Fruit fly (Drosophila melanogaster) whole organism, embryonic: ENCODE results near the gene CG45307.

Experiments used
- ATbp ChIP-seq: fragments of 200-800 bp; sonication (Bioruptor generic); optimal IDR thresholded peaks from 2 replicates; lab custom pipeline; 2017; ENCODE audit warnings: missing biosample characterization, mild to moderate bottlenecking, missing genetic modification characterization, missing genetic modification reagents
- Adf1 ChIP-seq: fragments of 200-800 bp; sonication (Bioruptor generic); IDR thresholded peaks from 2 replicates; pipeline ENCODE4 v1.3.6; 2022; ENCODE audit warnings: missing biosample characterization, missing genetic modification characterization
- C15 ChIP-seq: fragments of 200-800 bp; sonication (Bioruptor generic); IDR thresholded peaks from 3 replicates; pipeline ENCODE4 v1.3.6; 2022; ENCODE audit warnings: missing biosample characterization, missing genetic modification characterization
- CG10462 ChIP-seq: fragments of 200-800 bp; sonication (Bioruptor generic); optimal IDR thresholded peaks from 2 replicates; lab custom pipeline; 2016; ENCODE audit warnings: missing biosample characterization, missing genetic modification characterization
- CG11247 ChIP-seq: fragments of 200-800 bp; sonication (Bioruptor generic); IDR thresholded peaks from 2 replicates; pipeline ENCODE4 v1.3.6; 2022; ENCODE audit warnings: missing biosample characterization, missing genetic modification characterization
- CG11398 ChIP-seq: fragments of 200-800 bp; sonication (Bioruptor generic); optimal IDR thresholded peaks from 2 replicates; lab custom pipeline; 2016; ENCODE audit warnings: missing biosample characterization, missing genetic modification characterization
- CG11723 ChIP-seq: fragments of 200-800 bp; sonication (Bioruptor generic); optimal IDR thresholded peaks from 2 replicates; lab custom pipeline; 2017; ENCODE audit warnings: missing biosample characterization, mild to moderate bottlenecking, missing genetic modification characterization
- CG1233 ChIP-seq: fragments of 200-800 bp; sonication (Bioruptor generic); optimal IDR thresholded peaks from 4 replicates; lab custom pipeline; 2018; ENCODE audit warnings: missing biosample characterization, mild to moderate bottlenecking, missing genetic modification characterization
- CG2120 ChIP-seq: fragments of 200-800 bp; sonication (Bioruptor generic); optimal IDR thresholded peaks from 3 replicates; lab custom pipeline; 2016; ENCODE audit warnings: missing biosample characterization, missing genetic modification characterization
- CG2199 ChIP-seq: fragments of 200-800 bp; sonication (Bioruptor generic); IDR thresholded peaks from 3 replicates; pipeline ENCODE4 v1.3.6; 2022; ENCODE audit warnings: missing biosample characterization, missing genetic modification characterization
- CG3281 ChIP-seq: fragments of 200-800 bp; sonication (Bioruptor generic); optimal IDR thresholded peaks from 3 replicates; lab custom pipeline; 2017; ENCODE audit warnings: missing biosample characterization, mild to moderate bottlenecking, missing genetic modification characterization
- CG34224 ChIP-seq: fragments of 200-800 bp; sonication (Bioruptor generic); IDR thresholded peaks from 3 replicates; pipeline ENCODE4 v1.3.6; 2022; ENCODE audit warnings: missing biosample characterization, missing genetic modification characterization; ENCODE audit not compliant: partially characterized antibody
- CG3995 ChIP-seq: fragments of 200-800 bp; sonication (Bioruptor generic); optimal IDR thresholded peaks from 3 replicates; lab custom pipeline; 2016; ENCODE audit warnings: missing biosample characterization, missing genetic modification characterization
- CG43689 ChIP-seq: fragments of 200-800 bp; sonication (Bioruptor generic); IDR thresholded peaks from 2 replicates; pipeline ENCODE4 v1.3.6; 2022; ENCODE audit warnings: missing biosample characterization, missing genetic modification characterization
- CG6254 ChIP-seq: fragments of 200-800 bp; sonication (Bioruptor generic); optimal IDR thresholded peaks from 3 replicates; lab custom pipeline; 2017; ENCODE audit warnings: mild to moderate bottlenecking, missing biosample characterization, missing genetic modification reagents, missing genetic modification characterization
- CG7372 ChIP-seq: fragments of 200-800 bp; sonication (Bioruptor generic); IDR thresholded peaks from 2 replicates; pipeline ENCODE4 v1.3.6; 2022; ENCODE audit warnings: missing biosample characterization, missing genetic modification characterization
- CG7556 ChIP-seq: fragments of 200-800 bp; sonication (Bioruptor generic); optimal IDR thresholded peaks from 2 replicates; lab custom pipeline; 2017; ENCODE audit warnings: missing biosample characterization, mild to moderate bottlenecking, missing genetic modification characterization
- Chrac-16 ChIP-seq: fragments of 200-800 bp; sonication (Bioruptor generic); optimal IDR thresholded peaks from 3 replicates; lab custom pipeline; 2016; ENCODE audit warnings: missing biosample characterization, missing genetic modification characterization
- Deaf1 ChIP-seq: fragments of 200-800 bp; optimal IDR thresholded peaks from 3 replicates; lab custom pipeline; 2019; ENCODE audit warnings: missing biosample characterization, mild to moderate bottlenecking, missing genetic modification characterization, moderate library complexity
- Doc2 ChIP-seq: fragments of 200-800 bp; sonication (Bioruptor generic); IDR thresholded peaks from 2 replicates; pipeline ENCODE4 v1.3.6; 2022; ENCODE audit warnings: missing biosample characterization, missing genetic modification characterization
- Dp ChIP-seq: fragments of 200-800 bp; sonication (Bioruptor generic); optimal IDR thresholded peaks from 2 replicates; lab custom pipeline; 2018; ENCODE audit warnings: missing biosample characterization, mild to moderate bottlenecking, missing genetic modification characterization, moderate library complexity
- H15 ChIP-seq: fragments of 200-800 bp; sonication (Bioruptor generic); IDR thresholded peaks from 3 replicates; pipeline ENCODE4 v1.3.6; 2022; ENCODE audit warnings: missing biosample characterization, missing genetic modification characterization
- NK7.1 ChIP-seq: fragments of 200-800 bp; sonication (Bioruptor generic); optimal IDR thresholded peaks from 3 replicates; lab custom pipeline; 2016; ENCODE audit warnings: missing biosample characterization, missing genetic modification characterization
- Side ChIP-seq: fragments of 200-800 bp; sonication (Bioruptor generic); optimal IDR thresholded peaks from 2 replicates; lab custom pipeline; 2016; ENCODE audit warnings: missing biosample characterization, missing genetic modification characterization
- Six4 ChIP-seq: fragments of 200-800 bp; sonication (Bioruptor generic); optimal IDR thresholded peaks from 2 replicates; lab custom pipeline; 2016; ENCODE audit warnings: missing biosample characterization, missing genetic modification characterization
- Trl ChIP-seq, 3 experiments: fragments of >200 bp in 2 of 3; fragments of 200-800 bp in 1 of 3; sonication (Bioruptor generic) in 1 of 3; optimal IDR thresholded peaks; 2 replicates in 1 of 3; 3 replicates in 2 of 3; lab custom pipeline; 2016 to 2017; ENCODE audit warnings: missing biosample characterization in 1 of 3, missing genetic modification characterization in 1 of 3
- YL-1 ChIP-seq: fragments of 200-800 bp; sonication (Bioruptor generic); optimal IDR thresholded peaks from 3 replicates; lab custom pipeline; 2017; ENCODE audit warnings: missing biosample characterization, mild to moderate bottlenecking, missing genetic modification characterization
- bbx ChIP-seq: fragments of 200-800 bp; sonication (Bioruptor generic); IDR thresholded peaks from 2 replicates; pipeline ENCODE4 v1.3.6; 2022; ENCODE audit warnings: missing biosample characterization, missing genetic modification characterization; ENCODE audit not compliant: partially characterized antibody
- disco-r ChIP-seq: fragments of 200-800 bp; sonication (Bioruptor generic); optimal IDR thresholded peaks from 2 replicates; lab custom pipeline; 2016; ENCODE audit warnings: missing biosample characterization, missing genetic modification characterization
- dm ChIP-seq: fragments of 200-800 bp; sonication (Bioruptor generic); optimal IDR thresholded peaks from 3 replicates; lab custom pipeline; 2016; ENCODE audit warnings: missing biosample characterization, missing genetic modification characterization
- dmrt11E ChIP-seq: fragments of 200-800 bp; sonication (Bioruptor generic); optimal IDR thresholded peaks from 3 replicates; lab custom pipeline; 2018; ENCODE audit warnings: missing biosample characterization, mild to moderate bottlenecking, missing genetic modification characterization, moderate library complexity
- dmrt99B ChIP-seq: fragments of 200-800 bp; sonication (Bioruptor generic); optimal IDR thresholded peaks from 2 replicates; lab custom pipeline; 2018; ENCODE audit warnings: missing biosample characterization, mild to moderate bottlenecking, missing genetic modification characterization, moderate library complexity
- ems ChIP-seq: fragments of 200-800 bp; sonication (Bioruptor generic); optimal IDR thresholded peaks from 3 replicates; lab custom pipeline; 2016; ENCODE audit warnings: missing biosample characterization, missing genetic modification characterization
- eve ChIP-seq, 2 experiments: fragments of >200 bp; optimal IDR thresholded peaks; 2 replicates each; lab custom pipeline; 2017; ENCODE audit warnings: missing biosample characterization in 2 of 2, missing genetic modification characterization in 2 of 2
- fd64A ChIP-seq: fragments of 200-800 bp; sonication (Bioruptor generic); optimal IDR thresholded peaks from 3 replicates; lab custom pipeline; 2018; ENCODE audit warnings: missing biosample characterization, mild to moderate bottlenecking, missing genetic modification characterization
- fru ChIP-seq: fragments of >200 bp; optimal IDR thresholded peaks from 2 replicates; lab custom pipeline; 2017
- fu2 ChIP-seq: fragments of 200-800 bp; sonication (Bioruptor generic); optimal IDR thresholded peaks from 2 replicates; lab custom pipeline; 2016; ENCODE audit warnings: missing biosample characterization, missing genetic modification characterization
- grau ChIP-seq: fragments of 200-800 bp; optimal IDR thresholded peaks from 3 replicates; lab custom pipeline; 2019; ENCODE audit warnings: missing biosample characterization, mild to moderate bottlenecking, missing genetic modification characterization, moderate library complexity
- insv ChIP-seq, 2 experiments: fragments of 200-800 bp; sonication (Bioruptor generic); optimal IDR thresholded peaks; 3 replicates each; lab custom pipeline; 2016 to 2018; ENCODE audit warnings: missing biosample characterization in 2 of 2, missing genetic modification characterization in 2 of 2
- jigr1 ChIP-seq: fragments of 200-800 bp; sonication (Bioruptor generic); IDR thresholded peaks from 3 replicates; pipeline ENCODE4 v1.3.6; 2022; ENCODE audit warnings: missing biosample characterization, missing genetic modification characterization
- ken ChIP-seq: fragments of 200-800 bp; sonication (Bioruptor generic); IDR thresholded peaks from 3 replicates; pipeline ENCODE4 v1.3.6; 2022; ENCODE audit warnings: missing biosample characterization, missing genetic modification characterization
- onecut ChIP-seq: fragments of 200-800 bp; sonication (Bioruptor generic); IDR thresholded peaks from 2 replicates; pipeline ENCODE4 v1.3.6; 2022; ENCODE audit warnings: missing biosample characterization, missing genetic modification characterization
- pfk ChIP-seq: fragments of 200-800 bp; sonication (Bioruptor generic); optimal IDR thresholded peaks from 2 replicates; lab custom pipeline; 2018; ENCODE audit warnings: missing biosample characterization, mild to moderate bottlenecking, missing genetic modification characterization, moderate library complexity
- phol ChIP-seq: fragments of 200-800 bp; sonication (Bioruptor generic); optimal IDR thresholded peaks from 3 replicates; lab custom pipeline; 2018; ENCODE audit warnings: missing biosample characterization, mild to moderate bottlenecking, missing genetic modification characterization, moderate library complexity
- sc ChIP-seq, 3 experiments: fragments of >200 bp in 2 of 3; fragments of 200-800 bp in 1 of 3; sonication (Bioruptor generic) in 1 of 3; optimal IDR thresholded peaks; 2 replicates in 2 of 3; 3 replicates in 1 of 3; lab custom pipeline; 2017; ENCODE audit warnings: mild to moderate bottlenecking in 1 of 3, missing biosample characterization in 1 of 3, missing genetic modification characterization in 1 of 3, missing genetic modification reagents in 1 of 3
- scrt ChIP-seq: fragments of 200-800 bp; sonication (Bioruptor generic); optimal IDR thresholded peaks from 2 replicates; lab custom pipeline; 2018; ENCODE audit warnings: missing biosample characterization, mild to moderate bottlenecking, missing genetic modification characterization, moderate library complexity
- tgo ChIP-seq: fragments of 200-800 bp; sonication (Bioruptor generic); IDR thresholded peaks from 3 replicates; pipeline ENCODE4 v1.3.6; 2022; ENCODE audit warnings: missing biosample characterization, missing genetic modification characterization
- wdn ChIP-seq: fragments of 200-800 bp; sonication (Bioruptor generic); IDR thresholded peaks from 2 replicates; pipeline ENCODE4 v1.3.6; 2022; ENCODE audit warnings: missing biosample characterization, missing genetic modification characterization
- zfh1 ChIP-seq: fragments of 200-800 bp; sonication (Bioruptor generic); IDR thresholded peaks from 3 replicates; pipeline ENCODE4 v1.3.6; 2022; ENCODE audit warnings: missing biosample characterization, missing genetic modification characterization

Gene CG45307

DNA sequence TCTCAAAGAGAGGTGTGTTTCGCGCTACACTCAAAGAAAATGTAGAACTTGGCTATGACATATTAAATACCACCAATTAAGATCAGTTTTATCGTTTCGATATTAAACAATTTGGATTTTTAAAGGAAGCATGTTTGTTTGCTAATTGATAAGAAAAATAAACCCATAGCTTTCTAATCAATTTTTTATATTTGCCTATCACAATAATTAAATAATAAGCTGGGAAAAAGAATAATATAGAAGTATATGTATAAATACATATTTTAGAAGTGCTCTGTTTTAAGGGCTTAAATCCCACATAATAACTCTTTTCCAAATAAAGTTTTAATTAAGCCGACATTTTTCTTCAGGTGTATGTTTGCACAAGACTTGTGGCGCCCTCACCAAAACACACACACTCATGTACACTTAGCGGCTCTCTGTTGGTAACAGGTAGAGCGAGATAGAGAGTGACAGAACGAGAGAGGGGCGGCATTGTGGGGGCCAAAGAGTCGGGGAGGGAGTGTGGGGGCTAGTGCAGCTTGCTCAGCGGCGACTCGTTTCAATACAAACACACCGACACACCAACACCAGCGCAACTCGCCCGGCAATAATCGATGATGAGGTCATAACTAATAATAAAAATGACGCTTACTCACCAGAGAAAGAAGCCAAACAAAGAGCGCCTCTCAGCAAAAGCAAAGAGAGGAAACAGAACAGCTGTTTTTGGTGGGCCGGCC is 34.1 kb downstream of the CG45307 start (continued):
- TF ChIP-seq sc (optimal IDR thresholded peaks at IDR 0.05; lab: Kevin White, UChicago), result no peak
- TF ChIP-seq sc (GFP tag; optimal IDR thresholded peaks at IDR 0.05; lab: Kevin White, UChicago), result peak; percentile 74
- TF ChIP-seq phol (tag; lab: Kevin White, UChicago), result peak; percentile 92
- no peak for TF ChIP-seq jigr1
- TF ChIP-seq CG10462 (GFP tag; lab: Kevin White, UChicago), result peak; percentile 89
- TF ChIP-seq dmrt99B, result peak; percentile 95
- TF ChIP-seq Dp (GFP tag; lab: Kevin White, UChicago), result no peak
- TF ChIP-seq CG7556, result peak; percentile 97
- TF ChIP-seq Six4 (GFP tag; lab: Kevin White, UChicago), result peak; percentile 88
- no peak for TF ChIP-seq CG7372 (GFP tag; lab: Robert Waterston, UW)
- peak; percentile 64 for TF ChIP-seq Adf1 (GFP tag; lab: Robert Waterston, UW)
- peak; percentile 52; the same call in 1 of the 3 replicates for TF ChIP-seq C15
- no peak for TF ChIP-seq pfk (GFP tag; lab: Kevin White, UChicago)
- peak; percentile 89 for TF ChIP-seq ATbp (GFP tag; lab: Kevin White, UChicago)
- TF ChIP-seq eve (GFP tag; optimal IDR thresholded peaks at IDR 0.05; lab: Kevin White, UChicago), result peak in 1 of 2 experiments; percentile 90
- no peak for TF ChIP-seq fru (lab: Kevin White, UChicago)
- peak; percentile 51 for TF ChIP-seq fu2 (GFP tag; lab: Kevin White, UChicago)
- peak; percentile 84 for TF ChIP-seq wdn (GFP tag; lab: Robert Waterston, UW)
- peak; percentile 90 for TF ChIP-seq CG1233 (GFP tag; lab: Kevin White, UChicago)
- peak; percentile 45 for TF ChIP-seq CG3995 (GFP tag; lab: Kevin White, UChicago)
- no peak for TF ChIP-seq CG2199 (GFP tag; lab: Robert Waterston, UW)
- TF ChIP-seq ken (GFP tag; lab: Robert Waterston, UW), result 0 out of 3 replicates have a peak, but pooled peaks have one; percentile 47
- peak; percentile 72 for TF ChIP-seq CG6254 (GFP tag; lab: Kevin White, UChicago)
- peak; percentile 92 for TF ChIP-seq CG2120
- TF ChIP-seq YL-1 (GFP tag; lab: Kevin White, UChicago), result peak; percentile 85
- peak; percentile 86 for TF ChIP-seq tgo
- peak; percentile 88 for TF ChIP-seq scrt (GFP tag; lab: Kevin White, UChicago)
- peak; percentile 80 for TF ChIP-seq Deaf1 (tag; lab: Kevin White, UChicago)
- TF ChIP-seq onecut (GFP tag; lab: Robert Waterston, UW), result peak; percentile 86
- peak; percentile 85 for TF ChIP-seq Chrac-16
- TF ChIP-seq bbx, result peak; percentile 42; the same call in 1 of the 2 replicates
- TF ChIP-seq Trl (optimal IDR thresholded peaks at IDR 0.05; lab: Kevin White, UChicago), result peak; percentile 85 to 95
- TF ChIP-seq Trl (GFP tag; optimal IDR thresholded peaks at IDR 0.05; lab: Kevin White, UChicago), result no peak
- peak; percentile 76 for TF ChIP-seq CG34224 (GFP tag; lab: Robert Waterston, UW)
- TF ChIP-seq CG3281, result peak; percentile 95
- TF ChIP-seq CG11247 (GFP tag; lab: Robert Waterston, UW), result peak; percentile 66; the same call in 1 of the 2 replicates
- peak; percentile 74 for TF ChIP-seq dmrt11E (tag; lab: Kevin White, UChicago)
- TF ChIP-seq H15, result peak; percentile 73; the same call in 2 of the 3 replicates
- TF ChIP-seq insv (GFP tag; optimal IDR thresholded peaks at IDR 0.05; lab: Kevin White, UChicago), result peak in 1 of 2 experiments; percentile 68
- TF ChIP-seq CG43689 (GFP tag; lab: Robert Waterston, UW), result peak; percentile 38; the same call in 1 of the 2 replicates
- TF ChIP-seq NK7.1, result no peak
- TF ChIP-seq fd64A (GFP tag; lab: Kevin White, UChicago), result peak; percentile 34
- peak; percentile 28 for TF ChIP-seq Side (GFP tag; lab: Kevin White, UChicago)
- TF ChIP-seq ems (GFP tag; lab: Kevin White, UChicago), result no peak
- TF ChIP-seq disco-r (GFP tag; lab: Kevin White, UChicago), result peak; percentile 70
- TF ChIP-seq CG11398 (GFP tag; lab: Kevin White, UChicago), result no peak
- TF ChIP-seq zfh1, result peak; percentile 78
- peak; percentile 95 for TF ChIP-seq grau (tag; lab: Kevin White, UChicago)
- TF ChIP-seq CG11723, result peak; percentile 90
- TF ChIP-seq dm (GFP tag; lab: Kevin White, UChicago), result peak; percentile 63
- no peak for TF ChIP-seq Doc2 (GFP tag; lab: Robert Waterston, UW)
